Worm (Caenorhabditis elegans) whole organism, L3 larva: ENCODE measurements around the gene R07E5.4.

Experiments used
- egl-5 ChIP-seq: fragments of 150-350 bp; optimal IDR thresholded peaks from 2 replicates; lab custom pipeline; 2017; ENCODE audit warnings: missing biosample characterization, missing genetic modification reagents, missing genetic modification characterization, inconsistent platforms
- lsy-12 ChIP-seq: sonication (generic microtip); optimal IDR thresholded peaks from 2 replicates; lab custom pipeline; 2016; ENCODE audit warnings: mild to moderate bottlenecking, missing genetic modification characterization, missing compliant biosample characterization
- nhr-77 ChIP-seq: fragments of 150-350 bp; optimal IDR thresholded peaks from 2 replicates; lab custom pipeline; 2014; ENCODE audit warnings: missing biosample characterization, missing genetic modification characterization
- unc-62 ChIP-seq: fragments of 150-350 bp; sonication (generic microtip); optimal IDR thresholded peaks from 4 replicates; lab custom pipeline; 2014; ENCODE audit warnings: missing biosample characterization, missing genetic modification reagents, missing genetic modification characterization

ce11 chrIII:4435262-4435661, 40.7 kb downstream of the R07E5.4 start:
- TF ChIP-seq nhr-77 (tag; lab: Kevin White, UChicago) (no peak), egl-5 (tag; lab: Kevin White, UChicago) (no peak), unc-62 (GFP tag; lab: Kevin White, UChicago) (no peak), lsy-12 (tag; lab: Kevin White, UChicago) (no peak)
